Fruit fly (Drosophila melanogaster) ovary, adult (tissue): ENCODE measurements around the gene Act88F.

ENCODE experiments used
- CG17801 ChIP-seq: fragments of 200-800 bp; optimal IDR thresholded peaks from 2 replicates; lab custom pipeline; 2019; ENCODE audit warnings: missing biosample characterization, mild to moderate bottlenecking, missing genetic modification characterization, moderate library complexity; ENCODE audit not compliant: partially characterized antibody

Gene Act88F

DNA sequence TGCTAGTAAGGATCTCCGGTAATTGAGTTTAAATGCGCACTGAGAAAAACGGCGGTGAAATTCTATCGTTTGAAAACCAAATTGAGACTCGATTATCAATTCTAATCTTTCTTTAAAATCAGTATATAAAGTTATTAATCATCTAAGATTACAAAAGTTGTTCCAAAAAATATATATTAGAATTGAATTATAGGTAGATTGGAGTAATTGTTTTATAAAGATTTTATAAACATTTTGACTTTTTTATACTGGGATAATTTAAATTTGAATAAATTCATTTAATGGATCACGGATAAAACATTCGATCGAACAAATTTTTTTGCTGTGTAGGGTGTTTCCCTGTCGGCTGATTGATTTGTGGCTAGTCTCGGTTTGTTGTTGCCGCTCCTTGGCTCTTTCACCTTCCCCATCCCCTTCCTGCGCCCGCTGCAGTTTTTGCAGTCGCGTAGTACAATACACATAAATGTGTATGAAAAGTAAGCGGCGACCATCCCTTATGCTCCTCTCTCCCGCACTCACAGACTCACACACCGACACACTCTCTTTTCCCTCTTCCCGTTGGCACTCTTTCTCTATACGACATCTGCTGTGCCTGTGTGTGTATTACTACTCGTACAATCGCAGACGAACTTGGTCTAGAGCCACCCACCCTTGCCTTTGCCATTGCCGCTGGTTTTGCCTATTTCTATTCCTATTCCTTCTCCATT is 20.8 kb upstream of the Act88F start:
- TF ChIP-seq CG17801 (GFP tag; lab: Kevin White, UChicago) = no peak

DNA sequence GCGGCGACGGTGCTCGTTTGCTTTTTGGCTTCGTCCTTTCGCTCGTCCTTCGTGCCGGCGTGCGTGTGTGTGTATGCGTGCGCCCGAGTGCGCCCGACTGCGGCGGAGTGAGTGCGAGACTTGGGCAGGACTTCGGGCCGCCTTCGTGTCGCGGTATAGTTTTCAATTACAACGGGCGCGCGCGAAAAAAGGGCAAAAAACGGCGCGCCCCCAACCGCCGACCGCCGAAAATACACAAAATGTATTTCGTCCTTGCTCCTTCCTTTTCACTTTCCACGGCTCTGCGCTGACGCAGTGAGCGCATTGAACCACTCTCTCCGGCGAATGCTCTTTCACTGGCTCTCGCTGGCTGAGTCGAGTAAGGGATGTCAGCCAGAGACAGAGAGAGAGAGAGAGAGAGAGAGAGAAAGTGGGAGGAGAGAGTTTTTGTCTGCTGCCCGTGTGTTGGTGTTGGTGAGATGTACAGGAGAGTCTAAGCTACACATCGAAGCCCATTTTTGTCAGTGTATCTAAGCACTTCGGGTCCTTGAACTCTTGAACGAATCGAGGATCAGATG is 19.3 kb upstream of the Act88F start:
- no peak for TF ChIP-seq CG17801 (GFP tag; lab: Kevin White, UChicago)

DNA sequence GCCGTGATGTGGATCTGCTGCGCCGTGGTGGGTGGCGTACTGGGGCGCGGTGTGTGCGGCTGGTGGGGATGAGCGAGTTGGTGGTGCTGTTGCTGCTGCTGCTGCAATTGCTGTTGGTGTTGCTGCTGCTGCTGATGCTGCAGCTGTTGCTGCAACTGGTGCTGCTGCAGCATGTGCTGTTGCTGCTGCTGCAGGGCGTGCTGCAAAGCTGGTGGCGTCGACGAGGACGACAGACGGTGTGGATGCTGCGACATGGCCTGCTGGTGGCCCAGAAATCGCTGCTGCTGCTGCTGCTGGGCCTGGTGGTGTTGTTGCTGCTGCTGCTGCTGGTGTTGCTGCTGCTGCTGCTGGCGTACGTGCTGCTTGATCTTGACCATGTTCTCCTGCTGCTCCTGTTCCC is 15.6 kb upstream of the Act88F start:
- no peak for TF ChIP-seq CG17801 (GFP tag; lab: Kevin White, UChicago)

DNA sequence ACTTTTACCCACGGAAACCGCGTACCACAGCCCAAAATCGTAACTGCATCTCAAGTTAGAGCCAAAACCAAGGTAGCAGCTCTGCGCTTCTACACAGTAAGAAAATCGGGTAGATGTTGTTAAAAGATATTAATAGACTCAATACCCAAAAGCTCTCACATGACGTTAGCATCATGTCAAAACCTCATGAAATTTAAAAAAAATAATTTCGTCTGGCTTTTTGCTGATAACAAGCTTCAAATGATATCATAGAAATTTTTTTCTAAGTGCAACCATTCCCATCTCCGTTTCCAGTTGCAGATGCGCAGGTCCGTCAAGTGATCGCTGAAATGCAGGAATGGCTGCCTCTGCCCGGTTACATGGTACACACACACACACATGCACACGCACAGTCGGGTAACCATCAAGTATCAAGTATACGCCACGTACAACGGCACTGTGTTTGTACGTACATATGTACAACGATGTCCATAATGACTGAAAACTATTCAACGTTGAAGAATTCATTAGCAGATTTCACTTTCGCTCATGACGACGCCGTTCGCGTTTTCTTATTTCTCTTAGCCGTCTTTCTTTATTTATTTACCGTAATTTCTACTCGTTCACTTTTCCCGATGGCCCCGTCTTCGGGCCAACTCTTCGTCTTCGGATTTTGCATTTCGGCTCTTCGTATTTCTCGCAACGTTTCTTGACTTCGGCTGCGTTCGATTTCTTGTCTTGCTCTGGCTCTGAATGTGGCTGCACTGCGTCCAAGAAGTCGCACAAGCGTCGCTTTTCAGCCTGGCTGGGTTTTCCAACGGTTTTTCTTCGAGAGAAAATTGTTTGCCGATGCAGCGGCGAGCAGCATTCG is 13.9 kb upstream of the Act88F start:
- TF ChIP-seq CG17801 (GFP tag; lab: Kevin White, UChicago) = no peak

DNA sequence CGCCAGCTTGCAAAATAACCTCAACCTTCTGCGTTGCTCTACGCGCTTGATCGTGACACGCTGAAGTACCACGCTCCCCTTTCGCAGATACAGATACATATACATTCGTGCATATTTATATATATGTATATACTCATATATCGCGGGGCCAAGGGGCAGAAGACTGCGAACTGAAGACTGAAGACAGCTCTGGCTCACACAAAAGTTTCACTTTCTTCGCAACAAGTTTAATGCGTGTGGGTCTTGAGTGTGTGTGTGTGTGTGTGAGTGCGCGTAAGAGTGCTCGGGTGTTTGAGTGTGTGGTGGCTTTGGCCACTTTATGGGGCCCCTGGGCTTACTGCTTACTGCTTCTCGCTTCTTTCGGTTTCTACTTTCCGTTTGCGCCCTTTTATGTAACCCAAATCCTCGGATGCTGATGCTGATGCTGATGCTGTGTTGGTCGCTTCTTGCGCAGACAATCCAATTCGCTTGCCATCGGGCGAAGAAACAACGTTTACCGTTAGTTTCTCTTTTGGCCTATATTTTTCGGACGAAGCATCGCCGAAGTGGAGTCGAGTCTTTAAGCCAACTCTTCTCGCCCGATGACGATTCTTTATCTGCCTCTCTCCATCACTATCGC is 12.5 kb upstream of the Act88F start:
- TF ChIP-seq CG17801 (GFP tag; lab: Kevin White, UChicago) = no peak

DNA sequence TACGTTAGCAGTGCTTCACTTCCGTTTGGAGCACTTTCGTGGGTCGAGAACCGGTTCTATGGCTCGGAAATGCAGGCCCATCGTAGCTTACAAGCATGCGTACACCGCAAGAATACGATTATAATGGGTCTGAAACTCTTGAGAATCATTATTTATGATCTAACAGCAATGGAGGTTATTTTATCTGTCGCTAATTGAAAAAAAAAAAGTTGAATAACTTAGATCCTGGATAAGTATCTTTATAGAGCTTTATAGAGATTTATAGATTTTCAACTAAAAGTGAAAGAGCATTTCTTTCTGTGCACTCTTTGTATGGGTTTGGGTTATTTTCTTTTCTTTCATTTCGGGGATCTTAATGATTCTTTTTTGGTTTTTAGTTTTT is 12.0 kb upstream of the Act88F start:
- TF ChIP-seq CG17801 (GFP tag; lab: Kevin White, UChicago) = no peak

DNA sequence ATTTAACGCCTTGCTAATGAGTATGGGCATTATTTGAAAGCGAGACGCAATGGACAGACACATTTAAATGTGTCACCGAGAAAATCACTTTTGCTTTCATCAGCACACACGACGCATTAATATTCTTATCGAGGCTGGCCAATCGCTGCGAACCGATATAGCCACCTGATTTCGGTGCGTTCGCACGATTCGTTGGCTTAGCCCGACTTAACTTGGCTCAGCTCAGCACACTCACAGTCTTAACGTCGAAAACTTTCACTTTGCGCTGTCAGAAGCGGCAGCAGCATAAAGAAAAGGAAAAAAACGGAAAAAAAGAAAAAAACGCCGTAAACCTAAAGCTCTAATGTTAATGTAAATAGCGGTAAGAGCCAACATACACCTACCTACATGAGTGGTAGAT is 9.4 kb upstream of the Act88F start:
- TF ChIP-seq CG17801 (GFP tag; lab: Kevin White, UChicago) = no peak

DNA sequence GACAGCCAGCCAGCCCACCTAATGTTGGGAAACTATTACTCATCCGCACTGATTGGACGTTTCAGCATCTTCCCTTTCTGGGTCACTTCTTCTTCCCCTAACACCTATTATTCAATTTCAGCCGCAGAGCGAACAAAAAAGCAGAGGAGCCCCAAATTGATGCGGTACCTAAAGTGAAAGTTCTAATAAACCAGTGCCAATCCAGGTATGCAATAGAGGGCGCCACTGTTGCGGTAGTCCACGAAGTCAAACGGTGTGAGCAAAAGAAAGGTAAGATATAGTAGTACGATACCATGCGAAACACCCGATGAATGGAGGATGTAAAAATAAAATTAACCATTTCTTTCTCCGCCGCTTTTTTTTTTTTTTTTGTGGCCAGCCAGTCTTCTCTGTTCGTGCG is 8.6 kb upstream of the Act88F start:
- TF ChIP-seq CG17801 (GFP tag; lab: Kevin White, UChicago) = no peak

DNA sequence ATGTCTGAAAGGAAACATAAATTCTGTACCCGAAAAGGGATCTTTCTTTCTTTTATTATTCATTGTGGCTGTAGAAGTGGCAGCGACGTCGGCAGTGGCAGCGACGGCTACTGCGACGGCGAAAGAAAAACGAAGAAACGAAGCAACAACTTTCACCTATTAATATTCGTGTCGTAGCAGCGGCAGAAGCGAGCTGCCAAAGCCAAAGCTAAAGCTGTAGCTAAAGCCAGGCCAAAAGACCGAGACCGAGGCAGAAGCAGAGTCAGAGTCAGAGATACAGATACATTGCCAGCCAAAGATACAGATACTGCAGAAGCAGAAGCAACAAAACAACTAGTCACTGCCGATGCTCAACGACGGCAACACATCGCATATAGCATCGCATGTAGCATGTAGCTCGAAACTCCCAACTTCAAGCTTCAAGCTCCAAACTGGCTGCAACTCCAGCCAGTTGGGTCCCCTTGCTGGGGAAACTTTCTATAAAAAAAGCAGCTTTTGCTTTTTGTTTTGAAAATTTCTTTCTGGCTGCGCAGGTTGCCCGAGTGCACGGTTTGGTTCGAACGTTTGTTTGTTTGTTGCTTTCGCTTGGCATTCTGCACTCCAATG is 6.3 kb upstream of the Act88F start:
- TF ChIP-seq CG17801 (GFP tag; lab: Kevin White, UChicago) = no peak

DNA sequence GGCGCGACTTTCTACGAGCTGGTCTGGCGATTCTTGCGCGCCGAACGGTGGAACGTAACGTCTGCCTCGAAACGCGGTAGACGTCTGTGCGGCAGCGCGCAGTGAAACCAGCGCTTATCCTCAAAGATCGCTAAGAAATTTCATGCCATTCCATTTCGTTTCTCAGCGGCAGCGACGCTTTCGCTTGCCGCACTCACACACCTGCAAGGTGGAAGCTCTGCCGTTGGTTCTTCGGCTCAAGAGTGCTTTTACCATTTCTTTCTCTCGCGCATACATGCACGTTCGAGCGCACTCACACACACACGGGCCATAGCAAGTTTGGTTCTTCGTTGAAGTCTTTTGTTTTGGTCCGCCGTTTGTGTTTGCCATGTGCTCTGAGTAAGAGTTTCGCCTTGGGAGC is 5.1 kb upstream of the Act88F start, which contains the start of gene CG6118:
Gene CG6118 (minus strand): TSS at position 63 of the 400 bp plus-strand sequence.
- TF ChIP-seq CG17801 (GFP tag; lab: Kevin White, UChicago) = no peak

DNA sequence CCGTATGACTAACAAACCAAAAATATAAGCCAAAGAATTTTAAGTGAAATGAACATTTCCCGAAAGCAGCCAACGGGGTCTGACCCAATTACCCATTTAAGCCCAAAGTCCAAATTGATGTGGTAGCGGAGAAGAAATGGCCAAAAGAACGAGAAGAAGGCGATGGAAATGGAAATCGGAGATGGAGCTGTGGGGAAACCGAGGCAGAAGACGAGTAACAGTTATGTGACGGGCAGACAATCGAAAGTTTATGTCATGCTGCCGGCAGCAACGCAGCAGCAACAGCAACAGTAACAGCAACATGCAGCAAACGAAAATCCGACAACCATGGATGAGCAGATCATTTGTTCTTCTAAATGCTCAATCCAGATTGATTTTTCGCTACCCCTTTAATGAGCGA is 3.0 kb upstream of the Act88F start:
- no peak for TF ChIP-seq CG17801 (GFP tag; lab: Kevin White, UChicago)

DNA sequence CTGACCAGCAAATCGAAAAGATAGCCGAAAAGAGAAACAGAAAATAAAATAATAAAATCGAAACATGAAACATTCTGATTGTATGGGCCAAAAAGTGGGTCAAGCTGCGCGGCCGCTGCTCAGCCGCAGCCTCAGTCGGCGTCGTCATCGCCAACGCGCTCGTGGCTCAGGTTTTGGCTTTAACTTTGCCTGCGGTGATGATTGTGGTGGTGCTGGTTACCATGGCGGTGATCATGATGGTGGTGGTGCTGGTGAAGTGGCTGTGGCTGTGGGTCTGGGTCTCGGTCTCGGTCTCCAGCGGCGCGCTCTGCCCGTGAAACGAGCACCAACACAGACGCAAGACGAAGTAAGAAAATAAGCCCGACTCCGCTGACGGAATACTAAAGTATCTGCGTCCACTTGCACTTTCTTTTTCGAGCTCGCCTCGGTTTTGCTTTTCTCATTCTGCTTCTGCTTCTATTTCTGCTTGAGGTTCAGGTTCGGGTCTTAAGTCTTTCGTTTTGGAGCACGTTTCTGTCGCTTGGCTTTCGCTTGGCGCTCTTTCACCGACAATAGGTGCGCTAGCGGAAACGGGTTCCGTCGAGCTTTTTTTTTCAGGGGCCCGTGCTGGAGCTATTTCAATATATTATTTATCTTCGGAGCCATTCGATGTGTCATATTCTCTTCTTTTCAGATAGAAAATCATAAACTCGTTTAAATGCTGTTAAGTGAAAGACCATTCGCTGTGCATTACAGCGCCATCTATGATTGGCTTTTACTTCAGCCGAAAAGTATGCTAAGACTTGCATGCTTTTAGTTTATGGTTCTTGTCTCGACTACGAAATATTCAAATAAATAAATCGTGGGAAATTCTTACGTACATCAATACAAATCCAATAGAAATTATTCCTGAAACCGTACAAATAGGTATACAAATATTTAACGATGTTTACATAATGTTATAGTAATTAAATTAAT is 2.0 kb upstream of the Act88F start:
- no peak for TF ChIP-seq CG17801 (GFP tag; lab: Kevin White, UChicago)

DNA sequence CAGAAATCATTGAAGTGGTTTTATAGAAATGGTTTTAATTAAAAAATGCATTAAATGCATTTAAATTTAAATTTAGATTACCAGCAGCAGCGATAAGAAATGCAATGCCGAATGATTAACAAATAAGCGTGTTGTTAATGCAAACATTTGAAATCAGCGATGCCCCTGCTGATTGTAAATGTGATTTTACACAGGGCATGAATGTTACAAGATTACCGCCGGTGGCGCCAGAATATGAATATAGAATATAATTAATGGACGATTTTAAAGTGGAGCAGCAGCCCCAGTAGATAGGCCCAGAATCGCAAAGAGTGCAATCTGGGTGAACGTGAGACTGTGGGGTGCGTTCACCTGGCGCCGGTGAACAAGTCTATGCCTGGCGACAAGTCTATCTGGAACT is 6.4 kb downstream of the Act88F start:
- TF ChIP-seq CG17801 (GFP tag; lab: Kevin White, UChicago) = no peak

DNA sequence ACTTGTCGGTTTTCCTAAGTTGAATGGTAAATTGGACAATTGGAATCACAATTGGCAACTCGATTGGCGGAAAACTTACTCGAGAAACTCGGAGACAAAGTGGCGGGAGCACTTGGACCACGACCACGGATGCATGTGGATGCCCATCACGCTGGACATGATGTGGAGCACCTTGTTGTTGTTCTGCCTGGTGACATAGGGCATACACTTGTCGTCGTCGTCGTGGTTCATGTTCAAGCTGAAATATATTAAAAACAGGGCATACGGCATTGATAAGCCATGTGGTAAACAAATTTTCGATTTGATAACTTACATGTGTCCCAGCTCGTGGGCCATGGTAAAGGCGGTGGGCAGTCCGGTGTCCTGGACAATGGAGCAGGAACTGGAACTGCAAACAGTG is 8.0 kb downstream of the Act88F start:
- no peak for TF ChIP-seq CG17801 (GFP tag; lab: Kevin White, UChicago)
